Fruit fly (Drosophila melanogaster) whole organism, adult: ENCODE results near the gene CG31419.

Source experiments
- CG11617 ChIP-seq: fragments of 200-800 bp; sonication (Bioruptor generic); optimal IDR thresholded peaks from 2 replicates; lab custom pipeline; 2017; ENCODE audit warnings: mild to moderate bottlenecking, missing biosample characterization, missing genetic modification reagents, missing genetic modification characterization
- CG12768 ChIP-seq: fragments of 200-800 bp; sonication (Bioruptor generic); optimal IDR thresholded peaks from 2 replicates; lab custom pipeline; 2017; ENCODE audit warnings: missing biosample characterization, missing genetic modification characterization, mild to moderate bottlenecking, moderate library complexity, missing genetic modification reagents
- CG1620 ChIP-seq: fragments of 200-800 bp; sonication (Bioruptor generic); optimal IDR thresholded peaks from 2 replicates; lab custom pipeline; 2016; ENCODE audit warnings: missing biosample characterization, missing genetic modification characterization
- CG33017 ChIP-seq: fragments of 200-800 bp; sonication (Bioruptor generic); optimal IDR thresholded peaks from 2 replicates; lab custom pipeline; 2018; ENCODE audit warnings: missing biosample characterization, mild to moderate bottlenecking, missing genetic modification characterization, moderate library complexity
- CG7101 ChIP-seq: fragments of 200-800 bp; sonication (Bioruptor generic); optimal IDR thresholded peaks from 2 replicates; lab custom pipeline; 2018; ENCODE audit warnings: missing biosample characterization, mild to moderate bottlenecking, missing genetic modification characterization, moderate library complexity
- Mnt ChIP-seq: fragments of 200-800 bp; sonication (Bioruptor generic); optimal IDR thresholded peaks from 2 replicates; lab custom pipeline; 2016; ENCODE audit warnings: missing biosample characterization, mild to moderate bottlenecking, missing genetic modification characterization
- kay ChIP-seq: fragments of 200-800 bp; sonication (Bioruptor generic); peaks from one replicate; lab custom pipeline; 2016; ENCODE audit warnings: missing biosample characterization, missing genetic modification characterization, borderline replicate concordance
- toe ChIP-seq: fragments of 200-800 bp; sonication (Bioruptor generic); optimal IDR thresholded peaks from 2 replicates; lab custom pipeline; 2016; ENCODE audit warnings: missing biosample characterization, missing genetic modification characterization

dm6 chr3R:17264949-17265348 is 19.5 kb upstream of the CG31419 start, which contains the start of the genes beat-IIb and CG44257:
- no peak for TF ChIP-seq CG1620
- TF ChIP-seq CG33017, result no peak
- no peak for TF ChIP-seq Mnt (GFP tag; lab: Kevin White, UChicago)
- no peak for TF ChIP-seq CG12768 (GFP tag; lab: Kevin White, UChicago)
- no peak for TF ChIP-seq CG7101
- no peak for TF ChIP-seq CG11617
- TF ChIP-seq toe, result no peak
- no peak for TF ChIP-seq kay (GFP tag; lab: Kevin White, UChicago)
